Worm (Caenorhabditis elegans) whole organism, late embryonic: ENCODE data around the gene fip-2.

Experiments
- F13H6.1 ChIP-seq: sonication (generic microtip); optimal IDR thresholded peaks from 2 replicates; lab custom pipeline; 2016; ENCODE audit warnings: missing genetic modification characterization, missing compliant biosample characterization
- T23F11.4 ChIP-seq: fragments of 200-800 bp; sonication (Bioruptor generic); optimal IDR thresholded peaks from 2 replicates; lab custom pipeline; 2018; ENCODE audit warnings: mild to moderate bottlenecking, missing genetic modification characterization, missing compliant biosample characterization
- Y22D7AL.16 ChIP-seq: sonication (generic microtip); optimal IDR thresholded peaks from 2 replicates; lab custom pipeline; 2016; ENCODE audit warnings: missing genetic modification characterization, missing compliant biosample characterization
- ama-1 ChIP-seq: fragments of 150-350 bp; optimal IDR thresholded peaks from 2 replicates; lab custom pipeline; 2014
- ceh-14 ChIP-seq: sonication (generic microtip); optimal IDR thresholded peaks from 2 replicates; lab custom pipeline; 2016; ENCODE audit warnings: missing genotype, missing genetic modification characterization, missing compliant biosample characterization
- ceh-19 ChIP-seq: fragments of 200-800 bp; sonication (Bioruptor generic); optimal IDR thresholded peaks from 2 replicates; lab custom pipeline; 2018; ENCODE audit warnings: mild to moderate bottlenecking, missing genetic modification characterization, missing compliant biosample characterization
- ceh-31 ChIP-seq: sonication (generic microtip); optimal IDR thresholded peaks from 2 replicates; lab custom pipeline; 2016; ENCODE audit warnings: missing genetic modification characterization, missing compliant biosample characterization
- ceh-34 ChIP-seq: sonication (generic microtip); optimal IDR thresholded peaks from 2 replicates; lab custom pipeline; 2016; ENCODE audit warnings: mild to moderate bottlenecking, missing genetic modification characterization, missing compliant biosample characterization
- ceh-45 ChIP-seq: fragments of 200-800 bp; sonication (Bioruptor generic); IDR thresholded peaks from 2 replicates; pipeline ENCODE4 v1.3.6; 2022; ENCODE audit warnings: missing genetic modification reagents, missing genetic modification characterization, missing compliant biosample characterization
- ceh-48 ChIP-seq: sonication (generic microtip); optimal IDR thresholded peaks from 2 replicates; lab custom pipeline; 2016; ENCODE audit warnings: missing genetic modification characterization, inconsistent platforms, missing compliant biosample characterization
- ceh-9 ChIP-seq: sonication (generic microtip); optimal IDR thresholded peaks from 2 replicates; lab custom pipeline; 2016; ENCODE audit warnings: mild to moderate bottlenecking, missing genetic modification characterization, inconsistent platforms, missing compliant biosample characterization
- che-1 ChIP-seq: sonication (generic microtip); optimal IDR thresholded peaks from 2 replicates; lab custom pipeline; 2016; ENCODE audit warnings: mild to moderate bottlenecking, missing genetic modification characterization, missing compliant biosample characterization
- dmd-4 ChIP-seq: sonication (generic microtip); optimal IDR thresholded peaks from 2 replicates; lab custom pipeline; 2016; ENCODE audit warnings: borderline replicate concordance, missing genetic modification characterization, missing compliant biosample characterization
- elt-4 ChIP-seq: sonication (generic microtip); optimal IDR thresholded peaks from 2 replicates; lab custom pipeline; 2016; ENCODE audit warnings: missing genetic modification characterization, missing compliant biosample characterization
- ets-4 ChIP-seq: sonication (generic microtip); optimal IDR thresholded peaks from 2 replicates; lab custom pipeline; 2016; ENCODE audit warnings: missing genetic modification characterization, missing compliant biosample characterization
- fax-1 ChIP-seq: sonication (generic microtip); optimal IDR thresholded peaks from 2 replicates; lab custom pipeline; 2016; ENCODE audit warnings: missing genotype, missing genetic modification characterization, missing compliant biosample characterization
- fkh-10 ChIP-seq: fragments of 150-350 bp; optimal IDR thresholded peaks from 2 replicates; lab custom pipeline; 2014; ENCODE audit warnings: missing biosample characterization, missing genetic modification reagents, missing genetic modification characterization
- fkh-6 ChIP-seq: sonication (generic microtip); optimal IDR thresholded peaks from 2 replicates; lab custom pipeline; 2016; ENCODE audit warnings: missing genetic modification characterization, missing compliant biosample characterization
- hlh-13 ChIP-seq: fragments of 200-800 bp; sonication (Bioruptor generic); optimal IDR thresholded peaks from 2 replicates; lab custom pipeline; 2018; ENCODE audit warnings: mild to moderate bottlenecking, missing genetic modification characterization, missing compliant biosample characterization
- hlh-30 ChIP-seq: sonication (generic microtip); optimal IDR thresholded peaks from 2 replicates; lab custom pipeline; 2017; ENCODE audit warnings: antibody characterized with exemption, missing genetic modification characterization, missing compliant biosample characterization; ENCODE audit not compliant: insufficient read depth
- hlh-8 ChIP-seq: sonication (generic microtip); optimal IDR thresholded peaks from 2 replicates; lab custom pipeline; 2016; ENCODE audit warnings: missing genotype, missing genetic modification characterization, missing compliant biosample characterization
- madf-2 ChIP-seq: sonication (generic microtip); optimal IDR thresholded peaks from 2 replicates; lab custom pipeline; 2017; ENCODE audit warnings: missing genetic modification characterization, missing compliant biosample characterization
- nfya-1 ChIP-seq: sonication (generic microtip); optimal IDR thresholded peaks from 2 replicates; lab custom pipeline; 2017; ENCODE audit warnings: missing genetic modification characterization, mild to moderate bottlenecking, missing compliant biosample characterization, antibody characterized with exemption, moderate library complexity
- nhr-232 ChIP-seq: sonication (generic microtip); optimal IDR thresholded peaks from 2 replicates; lab custom pipeline; 2016; ENCODE audit warnings: missing genetic modification characterization, missing compliant biosample characterization
- npax-4 ChIP-seq: sonication (generic microtip); optimal IDR thresholded peaks from 2 replicates; lab custom pipeline; 2016; ENCODE audit warnings: missing genetic modification characterization, missing compliant biosample characterization
- odd-2 ChIP-seq: sonication (generic microtip); optimal IDR thresholded peaks from 2 replicates; lab custom pipeline; 2017; ENCODE audit warnings: antibody characterized with exemption, mild to moderate bottlenecking, missing genetic modification characterization, missing compliant biosample characterization
- pag-3 ChIP-seq: sonication (generic microtip); optimal IDR thresholded peaks from 2 replicates; lab custom pipeline; 2016; ENCODE audit warnings: missing compliant biosample characterization, missing genetic modification characterization, borderline replicate concordance
- pax-1 ChIP-seq: fragments of 150-350 bp; optimal IDR thresholded peaks from 2 replicates; lab custom pipeline; 2014; ENCODE audit warnings: missing biosample characterization, missing genetic modification characterization
- pha-2 ChIP-seq: sonication (generic microtip); optimal IDR thresholded peaks from 2 replicates; lab custom pipeline; 2017; ENCODE audit warnings: mild to moderate bottlenecking, missing genetic modification characterization, missing compliant biosample characterization
- pha-4 ChIP-seq: fragments of 150-350 bp; optimal IDR thresholded peaks from 2 replicates; lab custom pipeline; 2018; ENCODE audit warnings: missing biosample characterization, missing genetic modification reagents, missing genetic modification characterization
- pqm-1 ChIP-seq: sonication (generic microtip); optimal IDR thresholded peaks from 2 replicates; lab custom pipeline; 2016; ENCODE audit warnings: missing genetic modification characterization, missing compliant biosample characterization
- pros-1 ChIP-seq: fragments of 150-350 bp; optimal IDR thresholded peaks from 2 replicates; lab custom pipeline; 2014; ENCODE audit warnings: missing biosample characterization, missing genetic modification reagents, missing genetic modification characterization
- sdc-2 ChIP-seq: sonication (generic microtip); optimal IDR thresholded peaks from 2 replicates; lab custom pipeline; 2016; ENCODE audit warnings: missing genotype, missing genetic modification characterization, missing compliant biosample characterization
- sox-2 ChIP-seq: fragments of 200-800 bp; sonication (Bioruptor generic); IDR thresholded peaks from 2 replicates; pipeline ENCODE4 v1.3.6; 2022; ENCODE audit warnings: missing genetic modification reagents, missing genetic modification characterization, missing compliant biosample characterization
- sox-4 ChIP-seq: sonication (generic microtip); optimal IDR thresholded peaks from 2 replicates; lab custom pipeline; 2017; ENCODE audit warnings: mild to moderate bottlenecking, missing genetic modification characterization, inconsistent platforms, missing compliant biosample characterization
- syd-9 ChIP-seq: sonication (generic microtip); optimal IDR thresholded peaks from 2 replicates; lab custom pipeline; 2016; ENCODE audit warnings: mild to moderate bottlenecking, missing genetic modification characterization, moderate library complexity, missing compliant biosample characterization
- ttx-3 ChIP-seq: sonication (generic microtip); optimal IDR thresholded peaks from 2 replicates; lab custom pipeline; 2016; ENCODE audit warnings: missing genetic modification reagents, missing genetic modification characterization, missing compliant biosample characterization
- unc-3 ChIP-seq, 2 experiments: fragments of 200-800 bp in 1 of 2; sonication (Bioruptor generic) in 1 of 2; sonication (generic microtip) in 1 of 2; conservative IDR thresholded peaks in 1 of 2; optimal IDR thresholded peaks in 1 of 2; 2 replicates each; pipeline versions ENCODE4 v1.3.6 to Lab custom; 2016 to 2022; ENCODE audit warnings: missing compliant biosample characterization in 2 of 2, missing genetic modification characterization in 2 of 2, missing genetic modification reagents in 1 of 2
- unc-42 ChIP-seq: sonication (generic microtip); optimal IDR thresholded peaks from 2 replicates; lab custom pipeline; 2016; ENCODE audit warnings: missing genotype, missing genetic modification characterization, missing compliant biosample characterization
- unc-86 ChIP-seq: sonication (generic microtip); optimal IDR thresholded peaks from 2 replicates; lab custom pipeline; 2016; ENCODE audit warnings: missing genetic modification characterization, missing compliant biosample characterization
- zip-5 ChIP-seq: sonication (generic microtip); optimal IDR thresholded peaks from 2 replicates; lab custom pipeline; 2016; ENCODE audit warnings: missing genetic modification characterization, missing compliant biosample characterization
- ztf-16 ChIP-seq: sonication (generic microtip); optimal IDR thresholded peaks from 2 replicates; lab custom pipeline; 2017; ENCODE audit warnings: missing genetic modification characterization, missing compliant biosample characterization

The fip-2 gene

DNA sequence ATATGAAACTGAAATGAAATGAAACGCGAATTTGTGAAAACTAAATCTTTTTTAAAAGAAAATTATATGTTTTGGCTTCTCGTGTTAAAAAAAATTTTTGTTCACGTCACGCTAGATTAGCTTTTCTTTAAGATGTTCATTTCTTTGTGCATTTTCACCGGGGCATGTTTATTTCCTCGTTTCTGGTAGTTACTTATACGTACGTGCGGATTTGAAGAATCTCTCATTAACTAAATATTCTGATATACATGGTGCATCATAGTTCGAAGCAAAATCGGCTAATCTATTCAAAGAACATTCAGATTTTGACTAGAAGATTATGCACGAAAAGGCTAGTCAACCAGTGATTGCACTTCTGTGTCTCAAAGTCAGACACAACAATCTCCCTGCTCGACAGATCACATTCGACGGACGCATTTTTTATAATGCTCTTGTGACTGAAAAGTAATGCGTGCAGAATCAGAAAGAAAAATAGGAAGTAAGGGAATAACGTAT is 20.2 kb upstream of the fip-2 start, which contains the start of gene C25E10.17:
C25E10.17 (minus strand) TSS at position 51 of the 495 bp plus-strand sequence.
- no peak for TF ChIP-seq sdc-2 (tag; lab: Kevin White, UChicago)
- TF ChIP-seq unc-86 (tag; lab: Kevin White, UChicago), result no peak
- no peak for TF ChIP-seq unc-42
- no peak for TF ChIP-seq zip-5 (tag; lab: Kevin White, UChicago)
- TF ChIP-seq F13H6.1 (tag; lab: Kevin White, UChicago), result no peak
- TF ChIP-seq nhr-232 (tag; lab: Kevin White, UChicago), result no peak
- no peak for TF ChIP-seq hlh-30 (tag; lab: Kevin White, UChicago)
- no peak for TF ChIP-seq pha-4
- TF ChIP-seq ceh-14 (tag; lab: Kevin White, UChicago), result no peak
- TF ChIP-seq pqm-1, result no peak
- TF ChIP-seq dmd-4 (tag; lab: Kevin White, UChicago), result no peak
- TF ChIP-seq ceh-48 (tag; lab: Kevin White, UChicago), result no peak
- no peak for TF ChIP-seq syd-9 (tag; lab: Kevin White, UChicago)
- TF ChIP-seq pha-2 (tag; lab: Kevin White, UChicago), result no peak
- no peak for TF ChIP-seq pax-1 (tag; lab: Kevin White, UChicago)
- TF ChIP-seq, all 69 proteins: peak for 0

DNA sequence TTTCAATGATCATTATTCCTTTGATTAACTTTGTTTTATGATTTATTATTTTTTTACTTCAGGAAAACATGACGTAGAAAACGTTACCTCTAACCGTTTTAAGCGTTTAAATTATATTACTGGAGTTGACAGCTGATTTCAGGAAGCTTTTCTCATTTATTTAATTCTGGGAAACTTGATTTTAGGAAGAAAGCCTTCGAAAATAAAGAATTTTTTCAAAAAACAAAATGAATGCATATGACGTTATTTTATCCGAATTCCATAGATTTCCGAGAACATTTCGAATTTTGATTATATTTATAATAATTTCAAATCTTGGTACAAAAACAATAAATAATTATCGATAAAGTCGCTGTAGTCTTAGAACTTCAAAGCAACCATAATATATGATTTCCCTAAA is 18.5 kb upstream of the fip-2 start:
- TF ChIP-seq ceh-19 (GFP tag; lab: Kevin White, UChicago) (no peak), ceh-31 (tag; lab: Kevin White, UChicago) (no peak), ama-1 (lab: Kevin White, UChicago) (no peak), ceh-14 (tag; lab: Kevin White, UChicago) (no peak), ztf-16 (tag; lab: Kevin White, UChicago) (no peak), T23F11.4 (no peak), hlh-13 (GFP tag; lab: Kevin White, UChicago) (no peak), elt-4 (tag; lab: Kevin White, UChicago) (no peak), unc-3 (GFP tag; conservative IDR thresholded peaks at IDR 0.05; lab: Robert Waterston, UW) (no peak), unc-3 (tag; optimal IDR thresholded peaks at IDR 0.05; lab: Kevin White, UChicago) (no peak), odd-2 (tag; lab: Kevin White, UChicago) (no peak), ceh-48 (tag; lab: Kevin White, UChicago) (no peak), hlh-8 (no peak), fkh-6 (tag; lab: Kevin White, UChicago) (no peak)

DNA sequence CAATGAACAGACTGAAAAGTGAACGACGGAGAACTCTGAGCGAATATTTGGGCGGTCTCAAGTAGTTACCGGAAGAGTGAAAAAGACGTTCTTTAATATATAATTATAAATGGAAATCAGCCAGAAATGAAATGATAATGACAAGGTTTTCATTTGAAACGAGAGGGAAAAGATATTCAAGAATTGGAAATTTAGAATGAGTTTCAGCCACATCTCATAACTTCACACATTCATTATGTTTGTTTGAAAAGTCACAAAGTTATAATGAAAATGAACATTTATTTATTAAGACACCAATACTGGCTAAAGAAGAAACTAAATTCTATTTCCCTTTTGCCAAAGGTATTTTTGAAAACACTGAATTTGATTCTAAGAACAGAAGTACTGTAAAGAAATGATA is 16.7 kb upstream of the fip-2 start, which contains the start of gene C25E10.7:
C25E10.7 (minus strand) TSS at position 101 of the 400 bp plus-strand sequence.
- TF ChIP-seq ceh-14 (tag; lab: Kevin White, UChicago), result no peak
- TF ChIP-seq ceh-34 (tag; lab: Kevin White, UChicago), result no peak
- no peak for TF ChIP-seq ceh-19 (GFP tag; lab: Kevin White, UChicago)
- no peak for TF ChIP-seq pax-1 (tag; lab: Kevin White, UChicago)
- TF ChIP-seq madf-2 (tag; lab: Kevin White, UChicago), result no peak
- no peak for TF ChIP-seq fax-1
- no peak for TF ChIP-seq sox-4 (tag; lab: Kevin White, UChicago)
- TF ChIP-seq ceh-9, result no peak

DNA sequence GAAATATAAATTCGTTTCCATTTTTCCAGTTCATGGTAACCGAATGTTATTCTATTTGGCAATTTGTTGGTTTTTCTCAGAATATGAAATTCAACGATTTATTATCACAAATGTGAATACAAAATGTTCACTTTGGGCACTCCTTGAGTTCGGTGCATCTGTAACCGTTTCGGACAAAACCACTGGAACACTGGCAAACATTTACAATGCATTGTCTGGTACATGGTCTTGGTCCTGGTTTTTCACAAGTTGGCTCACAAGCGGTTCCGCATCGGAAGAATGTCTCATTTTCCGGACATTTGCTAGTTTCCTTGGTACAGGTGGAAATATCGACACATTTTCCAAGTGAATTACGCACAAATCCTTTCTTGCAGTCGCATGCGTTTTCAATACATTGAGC is 14.5 kb upstream of the fip-2 start:
- no peak for TF ChIP-seq che-1 (tag; lab: Kevin White, UChicago)
- no peak for TF ChIP-seq pag-3
- no peak for TF ChIP-seq ets-4 (tag; lab: Kevin White, UChicago)
- no peak for TF ChIP-seq elt-4 (tag; lab: Kevin White, UChicago)
- TF ChIP-seq ceh-14 (tag; lab: Kevin White, UChicago), result no peak
- TF ChIP-seq sox-2 (GFP tag; lab: Robert Waterston, UW), result no peak
- no peak for TF ChIP-seq Y22D7AL.16 (tag; lab: Kevin White, UChicago)
- no peak for TF ChIP-seq ttx-3 (tag; lab: Kevin White, UChicago)
- TF ChIP-seq nfya-1 (tag; lab: Kevin White, UChicago), result no peak
- TF ChIP-seq fkh-10, result no peak
- TF ChIP-seq pros-1 (tag; lab: Kevin White, UChicago), result no peak
- TF ChIP-seq sox-4 (tag; lab: Kevin White, UChicago), result no peak
- no peak for TF ChIP-seq ceh-45
- no peak for TF ChIP-seq odd-2 (tag; lab: Kevin White, UChicago)
- no peak for TF ChIP-seq npax-4 (tag; lab: Kevin White, UChicago)
- no peak for TF ChIP-seq ceh-48 (tag; lab: Kevin White, UChicago)
